Worm (Caenorhabditis elegans): ENCODE results near the gene rad-23.

The rad-23 gene

ce11 chrII:11633509-11633908 lies 19.0 kb downstream of the rad-23 start, which contains the start of gene din-1:
din-1 (minus strand) TSS chrII:11633609.
- TF ChIP-seq scrt-1 (GFP tag; IDR thresholded peaks at IDR 0.05) (no peak), B0310.2 (tag; optimal IDR thresholded peaks at IDR 0.05) (no peak), aly-1 (tag; optimal IDR thresholded peaks at IDR 0.05) (no peak), tbx-11 (GFP tag; IDR thresholded peaks at IDR 0.05) (no peak), pes-1 (GFP tag; IDR thresholded peaks at IDR 0.05) (no peak), hmg-4 (GFP tag; optimal IDR thresholded peaks at IDR 0.05) (no peak), hnd-1 (tag; optimal IDR thresholded peaks at IDR 0.05) (no peak), ama-1 (optimal IDR thresholded peaks at IDR 0.05) (no peak)

ce11 chrII:11632689-11633088 lies 19.8 kb downstream of the rad-23 start:
- TF ChIP-seq hmg-4 (GFP tag; optimal IDR thresholded peaks at IDR 0.05) (peak; percentile 63), B0310.2 (tag; optimal IDR thresholded peaks at IDR 0.05) (no peak), tra-4 (tag; optimal IDR thresholded peaks at IDR 0.05) (no peak)

ce11 chrII:11629957-11630356 lies 22.6 kb downstream of the rad-23 start:
- no peak for TF ChIP-seq tbx-11 (GFP tag; IDR thresholded peaks at IDR 0.05)
- TF ChIP-seq sea-1 (GFP tag; conservative IDR thresholded peaks at IDR 0.05) = 0 out of 2 replicates have a peak, but pooled peaks have one; percentile 9
- TF ChIP-seq scrt-1 (GFP tag; IDR thresholded peaks at IDR 0.05) = no peak
- TF ChIP-seq pes-1 (GFP tag; IDR thresholded peaks at IDR 0.05) = no peak
- TF ChIP-seq tra-4 (tag; optimal IDR thresholded peaks at IDR 0.05) = no peak
- no peak for TF ChIP-seq ama-1 (optimal IDR thresholded peaks at IDR 0.05)
- peak; percentile 3 for TF ChIP-seq hmg-4 (GFP tag; optimal IDR thresholded peaks at IDR 0.05)
- TF ChIP-seq aly-1 (tag; optimal IDR thresholded peaks at IDR 0.05) = no peak
- TF ChIP-seq B0310.2 (tag; optimal IDR thresholded peaks at IDR 0.05) = peak; percentile 8

ce11 chrII:11627904-11628303 lies 24.6 kb downstream of the rad-23 start:
- TF ChIP-seq hmbx-1 (tag; optimal IDR thresholded peaks at IDR 0.05) = no peak
- no peak for TF ChIP-seq ama-1 (optimal IDR thresholded peaks at IDR 0.05)
- TF ChIP-seq aly-1 (tag; optimal IDR thresholded peaks at IDR 0.05) = no peak
- no peak for TF ChIP-seq flt-1 (GFP tag; IDR thresholded peaks at IDR 0.05)
- no peak for TF ChIP-seq ceh-36 (tag; optimal IDR thresholded peaks at IDR 0.05)
- no peak for TF ChIP-seq F13C5.2 (tag; optimal IDR thresholded peaks at IDR 0.05)
- no peak for TF ChIP-seq ceh-13 (GFP tag; optimal IDR thresholded peaks at IDR 0.05)
- no peak for TF ChIP-seq tra-4 (tag; optimal IDR thresholded peaks at IDR 0.05)
- no peak for TF ChIP-seq hnd-1 (tag; optimal IDR thresholded peaks at IDR 0.05)
- no peak for TF ChIP-seq pes-1 (GFP tag; IDR thresholded peaks at IDR 0.05)
- TF ChIP-seq ets-7 (tag; optimal IDR thresholded peaks at IDR 0.05) = no peak
- no peak for TF ChIP-seq hmg-4 (GFP tag; optimal IDR thresholded peaks at IDR 0.05)
- TF ChIP-seq sea-1 (GFP tag; conservative IDR thresholded peaks at IDR 0.05) = no peak
- no peak for TF ChIP-seq tbx-37 (GFP tag; conservative IDR thresholded peaks at IDR 0.05)
- no peak for TF ChIP-seq B0310.2 (tag; optimal IDR thresholded peaks at IDR 0.05)
- TF ChIP-seq tbx-11 (GFP tag; IDR thresholded peaks at IDR 0.05) = no peak
- TF ChIP-seq scrt-1 (GFP tag; IDR thresholded peaks at IDR 0.05) = no peak

- TF ChIP-seq B0310.2 (tag; optimal IDR thresholded peaks at IDR 0.05) = no peak
- peak; percentile 63 for TF ChIP-seq aly-1 (tag; optimal IDR thresholded peaks at IDR 0.05)
- no peak for TF ChIP-seq hmg-4 (GFP tag; optimal IDR thresholded peaks at IDR 0.05)
Observed at ce11 chrII:11622605-11623004, 29.9 kb downstream of the rad-23 start.

- TF ChIP-seq hmbx-1 (tag; optimal IDR thresholded peaks at IDR 0.05) (no peak), ceh-13 (GFP tag; optimal IDR thresholded peaks at IDR 0.05) (no peak), flt-1 (GFP tag; IDR thresholded peaks at IDR 0.05) (no peak), sea-1 (GFP tag; conservative IDR thresholded peaks at IDR 0.05) (no peak), scrt-1 (GFP tag; IDR thresholded peaks at IDR 0.05) (no peak), tbx-11 (GFP tag; IDR thresholded peaks at IDR 0.05) (no peak), pes-1 (GFP tag; IDR thresholded peaks at IDR 0.05) (no peak), hnd-1 (tag; optimal IDR thresholded peaks at IDR 0.05) (no peak), tbx-37 (GFP tag; conservative IDR thresholded peaks at IDR 0.05) (no peak), hmg-4 (GFP tag; optimal IDR thresholded peaks at IDR 0.05) (no peak), aly-1 (tag; optimal IDR thresholded peaks at IDR 0.05) (no peak), F13C5.2 (tag; optimal IDR thresholded peaks at IDR 0.05) (no peak), ceh-36 (tag; optimal IDR thresholded peaks at IDR 0.05) (no peak), tra-4 (tag; optimal IDR thresholded peaks at IDR 0.05) (no peak)
Observed at ce11 chrII:11621576-11621975, 31.0 kb downstream of the rad-23 start.

- TF ChIP-seq F13C5.2 (tag; optimal IDR thresholded peaks at IDR 0.05) = no peak
- no peak for TF ChIP-seq flt-1 (GFP tag; IDR thresholded peaks at IDR 0.05)
- no peak for TF ChIP-seq scrt-1 (GFP tag; IDR thresholded peaks at IDR 0.05)
- no peak for TF ChIP-seq hmg-4 (GFP tag; optimal IDR thresholded peaks at IDR 0.05)
- TF ChIP-seq ceh-13 (GFP tag; optimal IDR thresholded peaks at IDR 0.05) = no peak
- TF ChIP-seq tbx-11 (GFP tag; IDR thresholded peaks at IDR 0.05) = no peak
- TF ChIP-seq ceh-36 (tag; optimal IDR thresholded peaks at IDR 0.05) = no peak
- TF ChIP-seq ama-1 (optimal IDR thresholded peaks at IDR 0.05) = no peak
Observed at ce11 chrII:11620630-11621246, 31.8 kb downstream of the rad-23 start.

- peak; percentile 70 for TF ChIP-seq B0310.2 (tag; optimal IDR thresholded peaks at IDR 0.05)
- TF ChIP-seq hnd-1 (tag; optimal IDR thresholded peaks at IDR 0.05) = no peak
- TF ChIP-seq pes-1 (GFP tag; IDR thresholded peaks at IDR 0.05) = peak; percentile 9; the same call in 1 of the 2 replicates
Observed at ce11 chrII:11619895-11620439, 32.6 kb downstream of the rad-23 start.
